Worm (Caenorhabditis elegans) whole organism, L4 larva: ENCODE results near the gene nhr-88.
A peak's percentile ranks its signal among the peaks of the same experiment; 100 is the strongest.

Source experiments
- D1046.2 ChIP-seq: fragments of 200-800 bp; sonication (Bioruptor generic); IDR thresholded peaks from 2 replicates; pipeline ENCODE4 v1.3.6; 2022; ENCODE audit warnings: missing genetic modification characterization, missing compliant biosample characterization
- F26F4.8 ChIP-seq: fragments of 200-800 bp; sonication (Bioruptor generic); conservative IDR thresholded peaks from 2 replicates; pipeline ENCODE4 v1.3.6; 2022; ENCODE audit warnings: missing genetic modification characterization, missing compliant biosample characterization
- F37D6.2 ChIP-seq: sonication (generic microtip); optimal IDR thresholded peaks from 2 replicates; lab custom pipeline; 2016; ENCODE audit warnings: mild to moderate bottlenecking, missing genetic modification characterization, missing compliant biosample characterization
- F49E8.2 ChIP-seq: sonication (generic microtip); optimal IDR thresholded peaks from 2 replicates; lab custom pipeline; 2016; ENCODE audit warnings: missing compliant biosample characterization, mild to moderate bottlenecking, missing genetic modification characterization, borderline replicate concordance
- R02D3.7 ChIP-seq: fragments of 150-350 bp; sonication (generic microtip); optimal IDR thresholded peaks from 3 replicates; lab custom pipeline; 2014; ENCODE audit warnings: missing biosample characterization, missing genetic modification characterization
- T26A8.4 ChIP-seq: fragments of 200-800 bp; sonication (Bioruptor generic); IDR thresholded peaks from 2 replicates; pipeline ENCODE4 v1.3.6; 2022; ENCODE audit warnings: missing genetic modification characterization, missing compliant biosample characterization
- Y105C5A.15 ChIP-seq: fragments of 200-800 bp; sonication (Bioruptor generic); IDR thresholded peaks from 2 replicates; pipeline ENCODE4 v1.3.6; 2022; ENCODE audit warnings: missing genetic modification characterization, missing compliant biosample characterization
- Y48G9A.11 ChIP-seq: fragments of 200-800 bp; sonication (Bioruptor generic); IDR thresholded peaks from 2 replicates; pipeline ENCODE4 v1.3.6; 2022; ENCODE audit warnings: missing genetic modification reagents, missing genetic modification characterization, missing compliant biosample characterization
- Y5F2A.4 ChIP-seq: fragments of 200-800 bp; sonication (Bioruptor generic); optimal IDR thresholded peaks from 2 replicates; lab custom pipeline; 2018; ENCODE audit warnings: mild to moderate bottlenecking, missing genetic modification characterization, missing compliant biosample characterization
- ZK337.2 ChIP-seq: fragments of 200-800 bp; sonication (Bioruptor generic); IDR thresholded peaks from 2 replicates; pipeline ENCODE4 v1.3.6; 2022; ENCODE audit warnings: missing genetic modification reagents, missing genetic modification characterization, missing compliant biosample characterization
- ZK546.5 ChIP-seq, 2 experiments: sonication (generic microtip); optimal IDR thresholded peaks; 2 replicates each; lab custom pipeline; 2017; ENCODE audit warnings: missing biosample characterization in 2 of 2, missing genetic modification characterization in 2 of 2
- aha-1 ChIP-seq: fragments of 150-350 bp; peaks from one replicate; lab custom pipeline; 2014; ENCODE audit warnings: missing biosample characterization, missing genetic modification characterization
- aly-2 ChIP-seq: sonication (generic microtip); optimal IDR thresholded peaks from 2 replicates; lab custom pipeline; 2018; ENCODE audit warnings: missing biosample characterization, missing genetic modification characterization
- ama-1 ChIP-seq: fragments of 150-350 bp; optimal IDR thresholded peaks from 2 replicates; lab custom pipeline; 2014; ENCODE audit warnings: inconsistent platforms, mixed read lengths
- arid-1 ChIP-seq: fragments of 200-800 bp; sonication (Bioruptor generic); conservative IDR thresholded peaks from 2 replicates; pipeline ENCODE4 v1.3.6; 2022; ENCODE audit warnings: missing genetic modification reagents, missing genetic modification characterization, missing compliant biosample characterization
- attf-4 ChIP-seq: sonication (generic microtip); optimal IDR thresholded peaks from 3 replicates; lab custom pipeline; 2017; ENCODE audit warnings: missing biosample characterization, missing genetic modification characterization
- ceh-28 ChIP-seq: fragments of 150-350 bp; optimal IDR thresholded peaks from 2 replicates; lab custom pipeline; 2014; ENCODE audit warnings: missing biosample characterization, missing genetic modification reagents, missing genetic modification characterization
- ceh-82 ChIP-seq: sonication (generic microtip); optimal IDR thresholded peaks from 2 replicates; lab custom pipeline; 2017; ENCODE audit warnings: missing biosample characterization, missing genetic modification characterization
- ctbp-1 ChIP-seq: fragments of 200-800 bp; sonication (Bioruptor generic); IDR thresholded peaks from 2 replicates; pipeline ENCODE4 v1.3.6; 2022; ENCODE audit warnings: missing genetic modification reagents, missing genetic modification characterization, missing compliant biosample characterization
- daf-8 ChIP-seq: fragments of 200-800 bp; sonication (Bioruptor generic); IDR thresholded peaks from 2 replicates; pipeline ENCODE4 v1.3.6; 2022; ENCODE audit warnings: missing genetic modification characterization, missing compliant biosample characterization
- dmd-8 ChIP-seq: fragments of 200-800 bp; sonication (Bioruptor generic); IDR thresholded peaks from 2 replicates; pipeline ENCODE4 v1.3.6; 2022; ENCODE audit warnings: missing genetic modification characterization, missing compliant biosample characterization
- dmd-9 ChIP-seq: fragments of 200-800 bp; sonication (Bioruptor generic); IDR thresholded peaks from 2 replicates; pipeline ENCODE4 v1.3.6; 2022; ENCODE audit warnings: missing genetic modification reagents, missing genetic modification characterization, missing compliant biosample characterization
- dve-1 ChIP-seq: sonication (generic microtip); optimal IDR thresholded peaks from 2 replicates; lab custom pipeline; 2017; ENCODE audit warnings: antibody characterized with exemption, mild to moderate bottlenecking, missing genetic modification characterization, missing compliant biosample characterization; ENCODE audit not compliant: insufficient read depth
- egl-43 ChIP-seq: fragments of 200-800 bp; sonication (Bioruptor generic); IDR thresholded peaks from 2 replicates; pipeline ENCODE4 v1.3.6; 2022; ENCODE audit warnings: missing genetic modification reagents, missing genetic modification characterization, missing compliant biosample characterization
- fos-1 ChIP-seq: fragments of 150-350 bp; optimal IDR thresholded peaks from 2 replicates; lab custom pipeline; 2014; ENCODE audit warnings: missing biosample characterization, missing genetic modification characterization
- hif-1 ChIP-seq, 2 experiments: sonication (generic microtip); optimal IDR thresholded peaks; 2 replicates each; lab custom pipeline; 2016 to 2017; ENCODE audit warnings: missing compliant biosample characterization in 2 of 2, missing genetic modification characterization in 2 of 2, missing genetic modification reagents in 2 of 2, missing genotype in 2 of 2, mild to moderate bottlenecking in 1 of 2
- hlh-11 ChIP-seq: fragments of 200-800 bp; sonication (Bioruptor generic); optimal IDR thresholded peaks from 2 replicates; lab custom pipeline; 2018; ENCODE audit warnings: mild to moderate bottlenecking, missing genetic modification characterization, missing compliant biosample characterization
- hlh-30 ChIP-seq: sonication (generic microtip); optimal IDR thresholded peaks from 2 replicates; lab custom pipeline; 2017; ENCODE audit warnings: antibody characterized with exemption, mild to moderate bottlenecking, missing genetic modification characterization, missing compliant biosample characterization; ENCODE audit not compliant: insufficient read depth
- lin-13 ChIP-seq: fragments of 150-350 bp; optimal IDR thresholded peaks from 2 replicates; lab custom pipeline; 2014; ENCODE audit warnings: missing biosample characterization, missing genetic modification reagents, missing genetic modification characterization
- lin-29 ChIP-seq: fragments of 200-800 bp; sonication (Bioruptor generic); IDR thresholded peaks from 2 replicates; pipeline ENCODE4 v1.3.6; 2022; ENCODE audit warnings: missing genetic modification reagents, missing genetic modification characterization, missing compliant biosample characterization
- lin-39 ChIP-seq: fragments of 150-350 bp; optimal IDR thresholded peaks from 2 replicates; lab custom pipeline; 2014; ENCODE audit warnings: missing biosample characterization, missing genetic modification reagents, missing genetic modification characterization
- madf-5 ChIP-seq, 2 experiments: fragments of 200-800 bp; sonication (Bioruptor generic); IDR thresholded peaks; 2 replicates each; pipeline ENCODE4 v1.3.6; 2022; ENCODE audit warnings: missing compliant biosample characterization in 2 of 2, missing genetic modification characterization in 2 of 2
- madf-9 ChIP-seq: fragments of 200-800 bp; sonication (Bioruptor generic); conservative IDR thresholded peaks from 2 replicates; pipeline ENCODE4 v1.3.6; 2022; ENCODE audit warnings: missing genetic modification reagents, missing genetic modification characterization, missing compliant biosample characterization
- mdt-29 ChIP-seq: fragments of 200-800 bp; sonication (Bioruptor generic); IDR thresholded peaks from 2 replicates; pipeline ENCODE4 v1.3.6; 2022; ENCODE audit warnings: missing genetic modification reagents, missing genetic modification characterization, missing compliant biosample characterization
- mes-2 ChIP-seq: sonication (generic microtip); optimal IDR thresholded peaks from 2 replicates; lab custom pipeline; 2016; ENCODE audit warnings: missing genotype, mild to moderate bottlenecking, missing genetic modification characterization, missing compliant biosample characterization; ENCODE audit not compliant: poor library complexity, severe bottlenecking
- nhr-10 ChIP-seq: fragments of 150-350 bp; optimal IDR thresholded peaks from 2 replicates; lab custom pipeline; 2014; ENCODE audit warnings: missing biosample characterization, missing genetic modification characterization
- nhr-111 ChIP-seq: fragments of 200-800 bp; sonication (Bioruptor generic); optimal IDR thresholded peaks from 2 replicates; lab custom pipeline; 2018; ENCODE audit warnings: mild to moderate bottlenecking, missing genetic modification characterization, missing compliant biosample characterization
- nhr-237 ChIP-seq: sonication (generic microtip); optimal IDR thresholded peaks from 2 replicates; lab custom pipeline; 2017; ENCODE audit warnings: missing biosample characterization, missing genetic modification characterization
- nhr-28 ChIP-seq: fragments of 150-350 bp; optimal IDR thresholded peaks from 2 replicates; lab custom pipeline; 2014; ENCODE audit warnings: missing biosample characterization, missing genetic modification characterization
- nhr-41 ChIP-seq: fragments of 200-800 bp; sonication (Bioruptor generic); IDR thresholded peaks from 2 replicates; pipeline ENCODE4 v1.3.6; 2022; ENCODE audit warnings: missing genetic modification reagents, missing genetic modification characterization, missing compliant biosample characterization
- nhr-42 ChIP-seq: fragments of 200-800 bp; sonication (Bioruptor generic); IDR thresholded peaks from 2 replicates; pipeline ENCODE4 v1.3.6; 2022; ENCODE audit warnings: missing genetic modification characterization, missing compliant biosample characterization
- nhr-48 ChIP-seq: sonication (generic microtip); optimal IDR thresholded peaks from 2 replicates; lab custom pipeline; 2016; ENCODE audit warnings: mild to moderate bottlenecking, missing genetic modification characterization, missing compliant biosample characterization
- pqm-1 ChIP-seq: sonication (generic microtip); optimal IDR thresholded peaks from 2 replicates; lab custom pipeline; 2017; ENCODE audit warnings: missing biosample characterization, missing genetic modification characterization
- saeg-2 ChIP-seq: fragments of 200-800 bp; sonication (Bioruptor generic); IDR thresholded peaks from 2 replicates; pipeline ENCODE4 v1.3.6; 2022; ENCODE audit warnings: missing genetic modification reagents, missing genetic modification characterization, missing compliant biosample characterization
- set-16 ChIP-seq: fragments of 200-800 bp; sonication (Bioruptor generic); IDR thresholded peaks from 2 replicates; pipeline ENCODE4 v1.3.6; 2022; ENCODE audit warnings: missing genetic modification reagents, missing genetic modification characterization, missing compliant biosample characterization
- snpc-4 ChIP-seq: fragments of 150-350 bp; optimal IDR thresholded peaks from 2 replicates; lab custom pipeline; 2014; ENCODE audit warnings: missing biosample characterization, missing genetic modification characterization
- spr-3 ChIP-seq: fragments of 200-800 bp; sonication (Bioruptor generic); optimal IDR thresholded peaks from 2 replicates; lab custom pipeline; 2018; ENCODE audit warnings: mild to moderate bottlenecking, missing genetic modification characterization, missing compliant biosample characterization
- tag-97 ChIP-seq: fragments of 200-800 bp; sonication (Bioruptor generic); IDR thresholded peaks from 2 replicates; pipeline ENCODE4 v1.3.6; 2022; ENCODE audit warnings: missing genetic modification characterization, missing compliant biosample characterization
- tra-1 ChIP-seq: fragments of 200-800 bp; sonication (Bioruptor generic); IDR thresholded peaks from 2 replicates; pipeline ENCODE4 v1.3.6; 2022; ENCODE audit warnings: missing genetic modification reagents, missing genetic modification characterization, missing compliant biosample characterization
- unc-130 ChIP-seq: sonication (generic microtip); optimal IDR thresholded peaks from 2 replicates; lab custom pipeline; 2016; ENCODE audit warnings: missing genetic modification reagents, missing genetic modification characterization, missing compliant biosample characterization
- zag-1 ChIP-seq: fragments of 150-350 bp; optimal IDR thresholded peaks from 2 replicates; lab custom pipeline; 2014; ENCODE audit warnings: missing biosample characterization, missing genetic modification characterization
- ztf-7 ChIP-seq: fragments of 150-350 bp; optimal IDR thresholded peaks from 2 replicates; lab custom pipeline; 2014; ENCODE audit warnings: missing biosample characterization, missing genetic modification characterization

Gene nhr-88

DNA sequence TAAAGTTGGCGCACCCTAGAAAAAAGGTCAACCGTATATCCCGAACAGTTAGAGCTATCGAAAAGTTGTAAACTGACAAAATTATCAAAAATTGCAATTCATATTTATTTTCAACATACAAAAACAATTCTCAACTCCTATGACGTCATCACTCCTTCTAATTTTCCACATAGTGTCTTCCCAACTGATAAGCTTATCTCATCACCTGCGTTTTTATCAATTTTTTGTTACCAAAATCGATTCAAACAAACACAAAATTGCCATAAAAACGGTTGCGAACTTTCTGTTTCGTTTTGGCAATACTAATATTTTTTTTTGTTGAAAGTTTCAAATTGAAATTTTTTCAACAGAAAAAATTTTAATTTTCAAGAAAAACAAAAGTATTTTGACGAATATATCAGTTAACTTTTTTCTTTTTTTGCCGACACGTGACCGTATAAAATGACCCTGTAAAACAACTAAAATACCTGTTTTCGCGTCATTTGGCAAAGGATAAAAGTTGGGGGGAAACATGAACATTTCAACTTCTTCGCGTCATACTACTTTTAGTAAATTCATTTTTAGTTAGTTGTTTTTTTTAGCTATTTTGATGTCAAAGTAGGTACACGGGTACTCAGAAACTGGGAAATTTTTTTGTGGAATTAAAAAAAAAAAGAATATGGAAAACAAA lies 743 bp upstream of the nhr-88 start (continued):
- TF ChIP-seq lin-29 (GFP tag; lab: Robert Waterston, UW) (no peak), egl-43 (GFP tag; lab: Robert Waterston, UW) (no peak), F49E8.2 (tag; lab: Kevin White, UChicago) (no peak), set-16 (GFP tag; lab: Robert Waterston, UW) (no peak), F37D6.2 (tag; lab: Kevin White, UChicago) (no peak), attf-4 (no peak), Y5F2A.4 (GFP tag; lab: Kevin White, UChicago) (no peak), spr-3 (GFP tag; lab: Kevin White, UChicago) (no peak), nhr-48 (tag; lab: Kevin White, UChicago) (no peak), ctbp-1 (GFP tag; lab: Robert Waterston, UW) (no peak), hlh-30 (peak; percentile 18), ama-1 (lab: Kevin White, UChicago) (no peak), Y105C5A.15 (no peak), ztf-7 (tag; lab: Kevin White, UChicago) (no peak), nhr-10 (tag; lab: Kevin White, UChicago) (no peak), dmd-8 (GFP tag; lab: Robert Waterston, UW) (no peak), T26A8.4 (GFP tag; lab: Robert Waterston, UW) (no peak), fos-1 (tag; lab: Kevin White, UChicago) (no peak), ceh-82 (no peak), nhr-28 (tag; lab: Kevin White, UChicago) (peak; percentile 70), pqm-1 (tag; lab: Kevin White, UChicago) (peak; percentile 89), hif-1 (tag; optimal IDR thresholded peaks at IDR 0.05; lab: Kevin White, UChicago) (no peak), tag-97 (GFP tag; lab: Robert Waterston, UW) (no peak), lin-39 (tag; lab: Kevin White, UChicago) (no peak), madf-9 (no peak), aha-1 (tag; lab: Kevin White, UChicago) (peak; percentile 38), daf-8 (GFP tag; lab: Robert Waterston, UW) (no peak), nhr-237 (no peak), ceh-28 (tag; lab: Kevin White, UChicago) (no peak), dve-1 (tag; lab: Kevin White, UChicago) (peak; percentile 84), madf-5 (GFP tag; IDR thresholded peaks at IDR 0.05; lab: Robert Waterston, UW) (no peak), hlh-11 (tag; lab: Kevin White, UChicago) (peak; percentile 77), mdt-29 (GFP tag; lab: Robert Waterston, UW) (no peak), mes-2 (tag; lab: Kevin White, UChicago) (peak; percentile 26), lin-13 (GFP tag; lab: Kevin White, UChicago) (peak; percentile 2), R02D3.7 (tag; lab: Kevin White, UChicago) (no peak), dmd-9 (GFP tag; lab: Robert Waterston, UW) (no peak), tra-1 (GFP tag; lab: Robert Waterston, UW) (no peak), F26F4.8 (GFP tag; lab: Robert Waterston, UW) (no peak), arid-1 (GFP tag; lab: Robert Waterston, UW) (no peak), unc-130 (GFP tag; lab: Kevin White, UChicago) (no peak), nhr-41 (no peak), aly-2 (tag; lab: Kevin White, UChicago) (no peak), ZK546.5 (tag; optimal IDR thresholded peaks at IDR 0.05; lab: Kevin White, UChicago) (no peak), zag-1 (tag; lab: Kevin White, UChicago) (no peak), nhr-42 (GFP tag; lab: Robert Waterston, UW) (no peak), nhr-111 (GFP tag; lab: Kevin White, UChicago) (no peak), Y48G9A.11 (GFP tag; lab: Robert Waterston, UW) (no peak), ZK337.2 (GFP tag; lab: Robert Waterston, UW) (no peak), D1046.2 (GFP tag; lab: Robert Waterston, UW) (no peak), saeg-2 (no peak), snpc-4 (tag; lab: Kevin White, UChicago) (no peak)
